Worm (Caenorhabditis elegans): ENCODE results near the gene fan-1.

The fan-1 gene

ce11 chrIV:6506424-6506823 lies 42.1 kb upstream of the fan-1 start, which contains the start of gene pqn-89:
Gene pqn-89 (plus strand): TSS chrIV:6506724.
- TF ChIP-seq nhr-84 (tag; optimal IDR thresholded peaks at IDR 0.05) (no peak), efl-1 (optimal IDR thresholded peaks at IDR 0.05) (no peak), efl-1 (GFP tag; optimal IDR thresholded peaks at IDR 0.05 in 1 of 2) (no peak), egl-27 (tag; optimal IDR thresholded peaks at IDR 0.05) (no peak), ztf-4 (tag; optimal IDR thresholded peaks at IDR 0.05) (no peak), alr-1 (tag; optimal IDR thresholded peaks at IDR 0.05; ENCODE audit: borderline replicate concordance) (no peak), sup-37 (GFP tag; optimal IDR thresholded peaks at IDR 0.05) (no peak), ceh-63 (GFP tag; optimal IDR thresholded peaks at IDR 0.05) (no peak), nhr-11 (tag; optimal IDR thresholded peaks at IDR 0.05) (no peak), elt-3 (tag; optimal IDR thresholded peaks at IDR 0.05) (no peak)

ce11 chrIV:6511767-6512166 lies 36.7 kb upstream of the fan-1 start:
- TF ChIP-seq unc-62 (GFP tag; optimal IDR thresholded peaks at IDR 0.05) (no peak), nhr-237 (tag; optimal IDR thresholded peaks at IDR 0.05) (no peak), C16A3.4 (tag; optimal IDR thresholded peaks at IDR 0.05) (no peak), swsn-7 (tag; optimal IDR thresholded peaks at IDR 0.05) (peak; percentile 0), mab-9 (GFP tag; IDR thresholded peaks at IDR 0.05) (no peak), fkh-10 (GFP tag; optimal IDR thresholded peaks at IDR 0.05) (no peak), aha-1 (tag; optimal IDR thresholded peaks at IDR 0.05) (no peak), lin-39 (tag; optimal IDR thresholded peaks at IDR 0.05) (no peak), pax-3 (tag; optimal IDR thresholded peaks at IDR 0.05) (no peak), vab-15 (tag; optimal IDR thresholded peaks at IDR 0.05) (no peak), fkh-8 (tag; optimal IDR thresholded peaks at IDR 0.05) (peak; percentile 61), tlp-1 (tag; optimal IDR thresholded peaks at IDR 0.05) (no peak), jun-1 (tag; optimal IDR thresholded peaks at IDR 0.05) (no peak), snpc-4 (tag; optimal IDR thresholded peaks at IDR 0.05) (no peak), blmp-1 (tag; optimal IDR thresholded peaks at IDR 0.05) (no peak), irx-1 (tag; optimal IDR thresholded peaks at IDR 0.05) (no peak), mdl-1 (tag; optimal IDR thresholded peaks at IDR 0.05) (no peak), mep-1 (tag; optimal IDR thresholded peaks at IDR 0.05) (no peak), isw-1 (GFP tag; IDR thresholded peaks at IDR 0.05) (no peak), lir-3 (tag; optimal IDR thresholded peaks at IDR 0.05; ENCODE audit: poor library complexity) (no peak), sox-4 (tag; optimal IDR thresholded peaks at IDR 0.05) (no peak), C04F5.9 (tag; optimal IDR thresholded peaks at IDR 0.05) (no peak), lsy-2 (tag; optimal IDR thresholded peaks at IDR 0.05) (no peak), nhr-71 (tag; optimal IDR thresholded peaks at IDR 0.05) (peak; percentile 60), ceh-90 (tag; optimal IDR thresholded peaks at IDR 0.05) (no peak), ama-1 (optimal IDR thresholded peaks at IDR 0.05) (no peak), unc-130 (tag; optimal IDR thresholded peaks at IDR 0.05) (no peak), nhr-12 (tag; optimal IDR thresholded peaks at IDR 0.05) (no peak), rnt-1 (tag; optimal IDR thresholded peaks at IDR 0.05) (no peak), zag-1 (tag; optimal IDR thresholded peaks at IDR 0.05) (no peak), nhr-47 (tag; optimal IDR thresholded peaks at IDR 0.05) (peak; percentile 64), ets-5 (GFP tag; IDR thresholded peaks at IDR 0.05) (no peak), fkh-4 (tag; optimal IDR thresholded peaks at IDR 0.05; ENCODE audit: borderline replicate concordance) (no peak), nhr-28 (tag; optimal IDR thresholded peaks at IDR 0.05) (no peak), hlh-4 (tag; optimal IDR thresholded peaks at IDR 0.05) (peak; percentile 91), efl-1 (optimal IDR thresholded peaks at IDR 0.05) (no peak), efl-1 (GFP tag; optimal IDR thresholded peaks at IDR 0.05 in 1 of 2) (no peak)
